Worm (Caenorhabditis elegans) whole organism, late embryonic: ENCODE measurements around the gene srg-51.

Experiments used
- ceh-24 ChIP-seq: sonication (generic microtip); optimal IDR thresholded peaks from 2 replicates; lab custom pipeline; 2016; ENCODE audit warnings: mild to moderate bottlenecking, missing genetic modification characterization, missing compliant biosample characterization
- ceh-31 ChIP-seq: sonication (generic microtip); optimal IDR thresholded peaks from 2 replicates; lab custom pipeline; 2016; ENCODE audit warnings: missing genetic modification characterization, missing compliant biosample characterization
- fkh-10 ChIP-seq: fragments of 150-350 bp; optimal IDR thresholded peaks from 2 replicates; lab custom pipeline; 2014; ENCODE audit warnings: missing biosample characterization, missing genetic modification reagents, missing genetic modification characterization
- fkh-6 ChIP-seq: sonication (generic microtip); optimal IDR thresholded peaks from 2 replicates; lab custom pipeline; 2016; ENCODE audit warnings: missing genetic modification characterization, missing compliant biosample characterization
- npax-4 ChIP-seq: sonication (generic microtip); optimal IDR thresholded peaks from 2 replicates; lab custom pipeline; 2016; ENCODE audit warnings: missing genetic modification characterization, missing compliant biosample characterization
- ztf-16 ChIP-seq: sonication (generic microtip); optimal IDR thresholded peaks from 2 replicates; lab custom pipeline; 2017; ENCODE audit warnings: missing genetic modification characterization, missing compliant biosample characterization

ce11 chrIV:15114324-15114723 is 26.4 kb downstream of the srg-51 start, which contains the start of gene M199.135:
- no peak for TF ChIP-seq fkh-10 (GFP tag; lab: Kevin White, UChicago)
- TF ChIP-seq ceh-31 = no peak
- no peak for TF ChIP-seq fkh-6 (tag; lab: Kevin White, UChicago)
- no peak for TF ChIP-seq ceh-24
- no peak for TF ChIP-seq ztf-16 (tag; lab: Kevin White, UChicago)
- TF ChIP-seq npax-4 (tag; lab: Kevin White, UChicago) = no peak
